Fruit fly (Drosophila melanogaster) whole organism, embryonic: Measurements from ENCODE around the gene Eato.

Experiments used
- Bgb ChIP-seq: fragments of 200-800 bp; sonication (Bioruptor generic); IDR thresholded peaks from 2 replicates; pipeline ENCODE4 v1.3.6; 2022; ENCODE audit warnings: missing biosample characterization, missing genetic modification characterization; ENCODE audit not compliant: partially characterized antibody
- CG10462 ChIP-seq: fragments of 200-800 bp; sonication (Bioruptor generic); optimal IDR thresholded peaks from 2 replicates; lab custom pipeline; 2016; ENCODE audit warnings: missing biosample characterization, missing genetic modification characterization
- CG14014 ChIP-seq: fragments of 200-800 bp; sonication (Bioruptor generic); IDR thresholded peaks from 2 replicates; pipeline ENCODE4 v1.3.6; 2022; ENCODE audit warnings: missing biosample characterization, missing genetic modification characterization
- CG17829 ChIP-seq: fragments of 200-800 bp; optimal IDR thresholded peaks from 2 replicates; lab custom pipeline; 2019; ENCODE audit warnings: missing biosample characterization, mild to moderate bottlenecking, missing genetic modification characterization, moderate library complexity
- CG17912 ChIP-seq: fragments of 200-800 bp; sonication (Bioruptor generic); optimal IDR thresholded peaks from 2 replicates; lab custom pipeline; 2018; ENCODE audit warnings: missing biosample characterization, mild to moderate bottlenecking, missing genetic modification characterization
- CG18011 ChIP-seq: fragments of 200-800 bp; sonication (Bioruptor generic); optimal IDR thresholded peaks from 2 replicates; lab custom pipeline; 2017; ENCODE audit warnings: missing biosample characterization, missing genetic modification characterization, mild to moderate bottlenecking, moderate library complexity, missing genotype
- CG30020 ChIP-seq: fragments of 200-800 bp; optimal IDR thresholded peaks from 2 replicates; lab custom pipeline; 2019; ENCODE audit warnings: missing biosample characterization, mild to moderate bottlenecking, missing genetic modification characterization, moderate library complexity
- CG34422 ChIP-seq: fragments of 200-800 bp; sonication (Bioruptor generic); IDR thresholded peaks from 3 replicates; pipeline ENCODE4 v1.3.6; 2022; ENCODE audit warnings: missing biosample characterization, missing genetic modification characterization
- CG3726 ChIP-seq: fragments of 200-800 bp; sonication (Bioruptor generic); IDR thresholded peaks from 3 replicates; pipeline ENCODE4, ENCODE4 v1.3.6; 2022; ENCODE audit warnings: missing biosample characterization, missing genetic modification characterization
- CG4360 ChIP-seq: fragments of 200-800 bp; sonication (Bioruptor generic); IDR thresholded peaks from 2 replicates; pipeline ENCODE4 v1.3.6; 2022; ENCODE audit warnings: missing biosample characterization, missing genetic modification characterization
- CG4854 ChIP-seq: fragments of 200-800 bp; sonication (Bioruptor generic); optimal IDR thresholded peaks from 2 replicates; lab custom pipeline; 2016; ENCODE audit warnings: missing biosample characterization, missing genetic modification characterization, inconsistent platforms
- CG6654 ChIP-seq: fragments of 200-800 bp; sonication (Bioruptor generic); optimal IDR thresholded peaks from 2 replicates; lab custom pipeline; 2017; ENCODE audit warnings: missing biosample characterization, mild to moderate bottlenecking, missing genetic modification characterization
- CG6854 ChIP-seq: fragments of 200-800 bp; sonication (Bioruptor generic); optimal IDR thresholded peaks from 3 replicates; lab custom pipeline; 2017; ENCODE audit warnings: missing biosample characterization, mild to moderate bottlenecking, missing genetic modification characterization
- CG7556 ChIP-seq: fragments of 200-800 bp; sonication (Bioruptor generic); optimal IDR thresholded peaks from 2 replicates; lab custom pipeline; 2017; ENCODE audit warnings: missing biosample characterization, mild to moderate bottlenecking, missing genetic modification characterization
- CG8478 ChIP-seq: fragments of >200 bp; optimal IDR thresholded peaks from 2 replicates; lab custom pipeline; 2018
- CG9215 ChIP-seq: fragments of 200-800 bp; sonication (Bioruptor generic); IDR thresholded peaks from 2 replicates; pipeline ENCODE4 v1.3.6; 2022; ENCODE audit warnings: missing biosample characterization, missing genetic modification characterization
- CG9817 ChIP-seq: fragments of 200-800 bp; sonication (Bioruptor generic); optimal IDR thresholded peaks from 2 replicates; lab custom pipeline; 2018; ENCODE audit warnings: missing biosample characterization, mild to moderate bottlenecking, missing genetic modification characterization, moderate library complexity
- CG9876 ChIP-seq: fragments of 200-800 bp; sonication (Bioruptor generic); optimal IDR thresholded peaks from 2 replicates; lab custom pipeline; 2016; ENCODE audit warnings: missing biosample characterization, missing genetic modification characterization
- CHES-1-like ChIP-seq: fragments of 200-800 bp; sonication (Bioruptor generic); optimal IDR thresholded peaks from 2 replicates; lab custom pipeline; 2016; ENCODE audit warnings: missing biosample characterization, missing genetic modification characterization
- CTCF ChIP-seq: fragments of 200-800 bp; sonication (Bioruptor generic); optimal IDR thresholded peaks from 2 replicates; lab custom pipeline; 2017; ENCODE audit warnings: missing biosample characterization, mild to moderate bottlenecking, missing genetic modification characterization, moderate library complexity
- Dek ChIP-seq: fragments of 200-800 bp; sonication (Bioruptor generic); optimal IDR thresholded peaks from 3 replicates; lab custom pipeline; 2019; ENCODE audit warnings: missing biosample characterization, mild to moderate bottlenecking, missing genetic modification characterization, moderate library complexity
- E2f1 ChIP-seq: fragments of 200-800 bp; sonication (Bioruptor generic); IDR thresholded peaks from 2 replicates; pipeline ENCODE4 v1.3.6; 2022; ENCODE audit warnings: missing biosample characterization, missing genetic modification characterization
- Gsc ChIP-seq: fragments of 200-800 bp; sonication (Bioruptor generic); IDR thresholded peaks from 2 replicates; pipeline ENCODE4 v1.3.6; 2022; ENCODE audit warnings: missing biosample characterization, missing genetic modification characterization
- Hmr ChIP-seq: fragments of 200-800 bp; sonication (Bioruptor generic); optimal IDR thresholded peaks from 3 replicates; lab custom pipeline; 2017; ENCODE audit warnings: mild to moderate bottlenecking, missing biosample characterization, missing genetic modification reagents, missing genetic modification characterization
- Hr39 ChIP-seq: fragments of >200 bp; optimal IDR thresholded peaks from 2 replicates; lab custom pipeline; 2017
- Hsf ChIP-seq: fragments of 200-800 bp; sonication (Bioruptor generic); optimal IDR thresholded peaks from 3 replicates; lab custom pipeline; 2016; ENCODE audit warnings: missing biosample characterization, missing genetic modification characterization
- Jarid2 ChIP-seq: fragments of 200-800 bp; sonication (Bioruptor generic); optimal IDR thresholded peaks from 3 replicates; lab custom pipeline; 2017; ENCODE audit warnings: mild to moderate bottlenecking, missing biosample characterization, missing genetic modification reagents, missing genetic modification characterization
- Lpt ChIP-seq: fragments of >200 bp; optimal IDR thresholded peaks from 2 replicates; lab custom pipeline; 2018; ENCODE audit warnings: missing biosample characterization, missing genetic modification characterization
- Mes4 ChIP-seq: fragments of 200-800 bp; sonication (Bioruptor generic); optimal IDR thresholded peaks from 2 replicates; lab custom pipeline; 2016; ENCODE audit warnings: missing biosample characterization, missing genetic modification characterization
- Nf-YB ChIP-seq: fragments of 200-800 bp; sonication (Bioruptor generic); optimal IDR thresholded peaks from 3 replicates; lab custom pipeline; 2019; ENCODE audit warnings: missing biosample characterization, mild to moderate bottlenecking, missing genetic modification characterization, moderate library complexity
- Side ChIP-seq: fragments of 200-800 bp; sonication (Bioruptor generic); optimal IDR thresholded peaks from 2 replicates; lab custom pipeline; 2016; ENCODE audit warnings: missing biosample characterization, missing genetic modification characterization
- Sry-δ ChIP-seq: fragments of 200-800 bp; sonication (Bioruptor generic); optimal IDR thresholded peaks from 2 replicates; lab custom pipeline; 2016; ENCODE audit warnings: missing biosample characterization, missing genetic modification characterization
- Xrp1 ChIP-seq: fragments of 200-800 bp; sonication (Bioruptor generic); IDR thresholded peaks from 2 replicates; pipeline ENCODE4 v1.3.6; 2022; ENCODE audit warnings: missing biosample characterization, missing genetic modification characterization
- bcd ChIP-seq: fragments of 200-800 bp; sonication (Bioruptor generic); optimal IDR thresholded peaks from 2 replicates; lab custom pipeline; 2017; ENCODE audit warnings: missing biosample characterization, mild to moderate bottlenecking, missing genetic modification characterization
- corto ChIP-seq: fragments of 200-800 bp; sonication (Bioruptor generic); optimal IDR thresholded peaks from 2 replicates; lab custom pipeline; 2016; ENCODE audit warnings: missing biosample characterization, mild to moderate bottlenecking, missing genetic modification characterization, moderate library complexity
- cwo ChIP-seq: fragments of 200-800 bp; sonication (Bioruptor generic); optimal IDR thresholded peaks from 3 replicates; lab custom pipeline; 2017; ENCODE audit warnings: missing biosample characterization, missing genetic modification characterization, mild to moderate bottlenecking, moderate library complexity, missing genetic modification reagents
- emc ChIP-seq: fragments of 200-800 bp; sonication (Bioruptor generic); optimal IDR thresholded peaks from 2 replicates; lab custom pipeline; 2016; ENCODE audit warnings: missing biosample characterization, missing genetic modification characterization
- ems ChIP-seq: fragments of 200-800 bp; sonication (Bioruptor generic); optimal IDR thresholded peaks from 3 replicates; lab custom pipeline; 2016; ENCODE audit warnings: missing biosample characterization, missing genetic modification characterization
- ftz-f1 ChIP-seq: fragments of 200-800 bp; sonication (Bioruptor generic); optimal IDR thresholded peaks from 2 replicates; lab custom pipeline; 2016; ENCODE audit warnings: missing biosample characterization, missing genetic modification characterization
- gro ChIP-seq: fragments of 200-800 bp; sonication (Bioruptor generic); optimal IDR thresholded peaks from 2 replicates; lab custom pipeline; 2016; ENCODE audit warnings: missing biosample characterization, missing genetic modification characterization
- her ChIP-seq: fragments of 200-800 bp; sonication (Bioruptor generic); optimal IDR thresholded peaks from 2 replicates; lab custom pipeline; 2016; ENCODE audit warnings: missing biosample characterization, missing genetic modification characterization
- hkb ChIP-seq, 2 experiments: fragments of 200-800 bp in 1 of 2; fragments of >200 bp in 1 of 2; sonication (Bioruptor generic) in 1 of 2; IDR thresholded peaks in 1 of 2; optimal IDR thresholded peaks in 1 of 2; 2 replicates each; pipeline versions ENCODE4 v1.3.6 to Lab custom; 2017 to 2022; ENCODE audit warnings: missing biosample characterization in 1 of 2, missing genetic modification characterization in 1 of 2
- nerfin-1 ChIP-seq: fragments of 200-800 bp; sonication (Bioruptor generic); optimal IDR thresholded peaks from 3 replicates; lab custom pipeline; 2019; ENCODE audit warnings: missing biosample characterization, mild to moderate bottlenecking, missing genetic modification characterization, moderate library complexity
- nerfin-2 ChIP-seq: fragments of 200-800 bp; sonication (Bioruptor generic); IDR thresholded peaks from 2 replicates; pipeline ENCODE4 v1.3.6; 2022; ENCODE audit warnings: missing biosample characterization, missing genetic modification characterization; ENCODE audit not compliant: partially characterized antibody
- otp ChIP-seq: fragments of 200-800 bp; sonication (Bioruptor generic); IDR thresholded peaks from 3 replicates; pipeline ENCODE4, ENCODE4 v1.3.6; 2022; ENCODE audit warnings: missing biosample characterization, missing genetic modification characterization
- pzg ChIP-seq: fragments of 200-800 bp; sonication (Bioruptor generic); optimal IDR thresholded peaks from 3 replicates; lab custom pipeline; 2018; ENCODE audit warnings: missing biosample characterization, mild to moderate bottlenecking, missing genetic modification characterization, moderate library complexity
- salm ChIP-seq: fragments of 200-800 bp; sonication (Bioruptor generic); optimal IDR thresholded peaks from 2 replicates; lab custom pipeline; 2018; ENCODE audit warnings: missing biosample characterization, mild to moderate bottlenecking, missing genetic modification characterization
- scrt ChIP-seq: fragments of 200-800 bp; sonication (Bioruptor generic); optimal IDR thresholded peaks from 2 replicates; lab custom pipeline; 2018; ENCODE audit warnings: missing biosample characterization, mild to moderate bottlenecking, missing genetic modification characterization, moderate library complexity
- sug ChIP-seq: fragments of 200-800 bp; optimal IDR thresholded peaks from 2 replicates; lab custom pipeline; 2019; ENCODE audit warnings: missing biosample characterization, mild to moderate bottlenecking, missing genetic modification characterization, moderate library complexity
- tll ChIP-seq, 2 experiments: fragments of 200-800 bp in 1 of 2; fragments of >200 bp in 1 of 2; sonication (Bioruptor generic) in 1 of 2; optimal IDR thresholded peaks; 2 replicates each; lab custom pipeline; 2017 to 2019; ENCODE audit warnings: missing biosample characterization in 2 of 2, missing genetic modification characterization in 2 of 2, mild to moderate bottlenecking in 1 of 2, moderate library complexity in 1 of 2
- trh ChIP-seq: fragments of 200-800 bp; sonication (Bioruptor generic); optimal IDR thresholded peaks from 2 replicates; lab custom pipeline; 2016; ENCODE audit warnings: missing biosample characterization, missing genetic modification characterization
- twi ChIP-seq: fragments of 200-800 bp; optimal IDR thresholded peaks from 2 replicates; lab custom pipeline; 2019; ENCODE audit warnings: missing biosample characterization, mild to moderate bottlenecking, missing genetic modification characterization, moderate library complexity
- wdn ChIP-seq: fragments of 200-800 bp; sonication (Bioruptor generic); IDR thresholded peaks from 2 replicates; pipeline ENCODE4 v1.3.6; 2022; ENCODE audit warnings: missing biosample characterization, missing genetic modification characterization
- z ChIP-seq: fragments of 200-800 bp; sonication (Bioruptor generic); IDR thresholded peaks from 3 replicates; pipeline ENCODE4 v1.3.6; 2022; ENCODE audit warnings: missing biosample characterization, missing genetic modification characterization

Gene Eato

dm6 chr2L:13778648-13779047 is 5.2 kb upstream of the Eato start (continued):
- TF ChIP-seq Dek (tag; lab: Kevin White, UChicago) (peak; percentile 54), z (GFP tag; lab: Robert Waterston, UW) (no peak), E2f1 (GFP tag; lab: Robert Waterston, UW) (peak; percentile 53), tll (GFP tag; optimal IDR thresholded peaks at IDR 0.05; lab: Kevin White, UChicago) (no peak), her (peak; percentile 19), CG9876 (no peak), corto (GFP tag; lab: Kevin White, UChicago) (no peak), CG10462 (GFP tag; lab: Kevin White, UChicago) (no peak), CG7556 (GFP tag; lab: Kevin White, UChicago) (peak; percentile 75), CG30020 (tag; lab: Kevin White, UChicago) (no peak), CG8478 (lab: Kevin White, UChicago) (no peak), CG17912 (GFP tag; lab: Kevin White, UChicago) (no peak), CG17829 (tag; lab: Kevin White, UChicago) (peak; percentile 35), Jarid2 (GFP tag; lab: Kevin White, UChicago) (no peak), nerfin-1 (no peak), CG6854 (GFP tag; lab: Kevin White, UChicago) (no peak), ems (GFP tag; lab: Kevin White, UChicago) (peak; percentile 55), Gsc (GFP tag; lab: Robert Waterston, UW) (no peak), salm (peak; percentile 68), trh (GFP tag; lab: Kevin White, UChicago) (no peak), CG6654 (GFP tag; lab: Kevin White, UChicago) (no peak), Hr39 (lab: Kevin White, UChicago) (no peak), CG14014 (GFP tag; lab: Robert Waterston, UW) (peak; percentile 59), nerfin-2 (GFP tag; lab: Robert Waterston, UW) (no peak), Xrp1 (GFP tag; lab: Robert Waterston, UW) (no peak), wdn (no peak), scrt (GFP tag; lab: Kevin White, UChicago) (peak; percentile 13), gro (peak; percentile 62), Side (GFP tag; lab: Kevin White, UChicago) (no peak), emc (no peak), CG18011 (GFP tag; lab: Kevin White, UChicago) (no peak), Hmr (GFP tag; lab: Kevin White, UChicago) (peak; percentile 77), CG4854 (GFP tag; lab: Kevin White, UChicago) (peak; percentile 43), bcd (GFP tag; lab: Kevin White, UChicago) (peak; percentile 54), Nf-YB (peak; percentile 61)

- TF ChIP-seq CG4360 (GFP tag; lab: Robert Waterston, UW) (no peak), CG9817 (tag; lab: Kevin White, UChicago) (no peak), CTCF (GFP tag; lab: Kevin White, UChicago) (no peak), Hsf (no peak), twi (tag; lab: Kevin White, UChicago) (no peak), CG9215 (GFP tag; lab: Robert Waterston, UW) (no peak), CG3726 (GFP tag; lab: Robert Waterston, UW) (no peak), Mes4 (no peak), ftz-f1 (GFP tag; lab: Kevin White, UChicago) (peak; percentile 22), CG34422 (no peak), CHES-1-like (no peak), Sry-δ (GFP tag; lab: Kevin White, UChicago) (no peak), cwo (GFP tag; lab: Kevin White, UChicago) (no peak), pzg (GFP tag; lab: Kevin White, UChicago) (no peak), otp (GFP tag; lab: Robert Waterston, UW) (no peak), sug (peak; percentile 91), Lpt (GFP tag; lab: Kevin White, UChicago) (no peak), hkb (optimal IDR thresholded peaks at IDR 0.05; lab: Kevin White, UChicago) (no peak), hkb (GFP tag; IDR thresholded peaks at IDR 0.05; lab: Robert Waterston, UW) (no peak), Bgb (no peak)
Measured at dm6 chr2L:13779162-13779561, 4.7 kb upstream of the Eato start.
